Worm (Caenorhabditis elegans) whole organism, L1 larva: ENCODE data around the gene F22B5.6.

Experiments
- C16A3.4 ChIP-seq: fragments of 150-350 bp; optimal IDR thresholded peaks from 2 replicates; lab custom pipeline; 2014; ENCODE audit warnings: missing biosample characterization, missing genetic modification characterization
- F16B12.6 ChIP-seq: fragments of 150-350 bp; optimal IDR thresholded peaks from 2 replicates; lab custom pipeline; 2014; ENCODE audit warnings: missing biosample characterization, missing genetic modification characterization
- Y116A8C.19 ChIP-seq: sonication (generic microtip); optimal IDR thresholded peaks from 2 replicates; lab custom pipeline; 2016; ENCODE audit warnings: missing compliant biosample characterization, missing genetic modification characterization, borderline replicate concordance
- alr-1 ChIP-seq: fragments of 200-800 bp; sonication (Bioruptor generic); optimal IDR thresholded peaks from 2 replicates; lab custom pipeline; 2018; ENCODE audit warnings: borderline replicate concordance, mild to moderate bottlenecking, missing genetic modification characterization, missing compliant biosample characterization
- blmp-1 ChIP-seq: fragments of 150-350 bp; optimal IDR thresholded peaks from 2 replicates; lab custom pipeline; 2014; ENCODE audit warnings: missing biosample characterization, missing genetic modification characterization
- ceh-63 ChIP-seq: fragments of 200-800 bp; sonication (Bioruptor generic); optimal IDR thresholded peaks from 2 replicates; lab custom pipeline; 2018; ENCODE audit warnings: mild to moderate bottlenecking, missing genetic modification characterization, missing compliant biosample characterization
- ceh-82 ChIP-seq, 3 experiments: fragments of 150-350 bp in 1 of 3; sonication (generic microtip) in 2 of 3; optimal IDR thresholded peaks; 2 replicates each; lab custom pipeline; 2014 to 2017; ENCODE audit warnings: missing biosample characterization in 3 of 3, missing genetic modification characterization in 3 of 3
- ceh-90 ChIP-seq: sonication (generic microtip); optimal IDR thresholded peaks from 2 replicates; lab custom pipeline; 2016; ENCODE audit warnings: missing genetic modification characterization, missing compliant biosample characterization
- ces-1 ChIP-seq: fragments of 150-350 bp; optimal IDR thresholded peaks from 2 replicates; lab custom pipeline; 2014; ENCODE audit warnings: missing biosample characterization, missing genetic modification reagents, missing genetic modification characterization
- efl-1 ChIP-seq, 4 experiments: fragments of 150-350 bp; optimal IDR thresholded peaks in 3 of 4; peaks in 1 of 4; 1 replicate in 1 of 4; 2 replicates in 3 of 4; lab custom pipeline; 2014; ENCODE audit warnings: missing biosample characterization in 2 of 4, missing genetic modification characterization in 2 of 4, missing genetic modification reagents in 2 of 4
- egl-13 ChIP-seq: sonication (generic microtip); optimal IDR thresholded peaks from 2 replicates; lab custom pipeline; 2016; ENCODE audit warnings: missing genotype, missing genetic modification reagents, missing genetic modification characterization, missing compliant biosample characterization
- egl-27 ChIP-seq, 2 experiments: fragments of 150-350 bp in 1 of 2; sonication (generic microtip); optimal IDR thresholded peaks; 3 replicates each; lab custom pipeline; 2017 to 2018; ENCODE audit warnings: missing biosample characterization in 2 of 2, missing genetic modification characterization in 2 of 2, missing genetic modification reagents in 2 of 2
- elt-2 ChIP-seq: sonication (generic microtip); optimal IDR thresholded peaks from 2 replicates; lab custom pipeline; 2016; ENCODE audit warnings: missing genetic modification characterization, mild to moderate bottlenecking, inconsistent platforms, missing compliant biosample characterization, missing genetic modification reagents
- elt-3 ChIP-seq, 6 experiments: fragments of 150-350 bp in 1 of 6; sonication (generic microtip); optimal IDR thresholded peaks; 2 replicates each; lab custom pipeline; 2017 to 2018; ENCODE audit warnings: missing biosample characterization in 6 of 6, missing genetic modification characterization in 6 of 6, inconsistent platforms in 1 of 6
- ets-5 ChIP-seq: fragments of 200-800 bp; sonication (Bioruptor generic); IDR thresholded peaks from 2 replicates; pipeline ENCODE4 v1.3.6; 2022; ENCODE audit warnings: missing genetic modification characterization, missing compliant biosample characterization
- fkh-10 ChIP-seq: sonication (generic microtip); optimal IDR thresholded peaks from 2 replicates; lab custom pipeline; 2017; ENCODE audit warnings: missing biosample characterization, missing genetic modification reagents, missing genetic modification characterization
- fos-1 ChIP-seq: fragments of 150-350 bp; optimal IDR thresholded peaks from 2 replicates; lab custom pipeline; 2014; ENCODE audit warnings: missing biosample characterization, missing genetic modification characterization
- grh-1 ChIP-seq: fragments of 200-800 bp; sonication (Bioruptor generic); IDR thresholded peaks from 2 replicates; pipeline ENCODE4 v1.3.6; 2022; ENCODE audit warnings: missing genetic modification reagents, missing genetic modification characterization, missing compliant biosample characterization
- hlh-17 ChIP-seq: fragments of 200-800 bp; sonication (Bioruptor generic); optimal IDR thresholded peaks from 2 replicates; lab custom pipeline; 2018; ENCODE audit warnings: missing genetic modification characterization, mild to moderate bottlenecking, missing compliant biosample characterization, moderate library complexity, borderline replicate concordance
- hpl-2 ChIP-seq: fragments of 150-350 bp; optimal IDR thresholded peaks from 2 replicates; lab custom pipeline; 2014; ENCODE audit warnings: missing biosample characterization, missing genetic modification reagents, missing genetic modification characterization
- irx-1 ChIP-seq: sonication (generic microtip); optimal IDR thresholded peaks from 2 replicates; lab custom pipeline; 2016; ENCODE audit warnings: missing genetic modification characterization, missing compliant biosample characterization
- lin-15B ChIP-seq: fragments of 150-350 bp; sonication (generic microtip); optimal IDR thresholded peaks from 3 replicates; lab custom pipeline; 2014; ENCODE audit warnings: missing biosample characterization, missing genetic modification characterization
- lin-35 ChIP-seq, 2 experiments: fragments of 150-350 bp; optimal IDR thresholded peaks; 2 replicates each; lab custom pipeline; 2014; ENCODE audit warnings: missing biosample characterization in 2 of 2, missing genetic modification characterization in 2 of 2, missing genetic modification reagents in 2 of 2
- lin-39 ChIP-seq: fragments of 150-350 bp; optimal IDR thresholded peaks from 2 replicates; lab custom pipeline; 2014; ENCODE audit warnings: missing biosample characterization, missing genetic modification reagents, missing genetic modification characterization
- mef-2 ChIP-seq: fragments of 150-350 bp; optimal IDR thresholded peaks from 2 replicates; lab custom pipeline; 2014; ENCODE audit warnings: missing biosample characterization, missing genetic modification characterization
- nhr-12 ChIP-seq: sonication (generic microtip); optimal IDR thresholded peaks from 2 replicates; lab custom pipeline; 2017; ENCODE audit warnings: missing biosample characterization, missing genetic modification characterization
- nhr-19 ChIP-seq: fragments of 200-800 bp; sonication (Bioruptor generic); conservative IDR thresholded peaks from 2 replicates; pipeline ENCODE4 v1.3.6; 2022; ENCODE audit warnings: missing genetic modification characterization, missing compliant biosample characterization
- nhr-20 ChIP-seq: sonication (generic microtip); optimal IDR thresholded peaks from 2 replicates; lab custom pipeline; 2016; ENCODE audit warnings: mild to moderate bottlenecking, missing genetic modification characterization, missing compliant biosample characterization
- nhr-28 ChIP-seq: fragments of 150-350 bp; optimal IDR thresholded peaks from 2 replicates; lab custom pipeline; 2014; ENCODE audit warnings: missing biosample characterization, missing genetic modification characterization
- nhr-47 ChIP-seq: sonication (generic microtip); optimal IDR thresholded peaks from 2 replicates; lab custom pipeline; 2016; ENCODE audit warnings: mild to moderate bottlenecking, missing genetic modification characterization, moderate library complexity, missing compliant biosample characterization
- nhr-77 ChIP-seq: fragments of 150-350 bp; optimal IDR thresholded peaks from 2 replicates; lab custom pipeline; 2014; ENCODE audit warnings: missing biosample characterization, missing genetic modification characterization
- nhr-85 ChIP-seq: sonication (generic microtip); peaks from one replicate; lab custom pipeline; 2016; ENCODE audit warnings: missing genetic modification characterization, inconsistent platforms, missing compliant biosample characterization
- nhr-90 ChIP-seq: sonication (generic microtip); optimal IDR thresholded peaks from 2 replicates; lab custom pipeline; 2016; ENCODE audit warnings: mild to moderate bottlenecking, missing genetic modification characterization, missing compliant biosample characterization; ENCODE audit not compliant: poor library complexity
- pag-3 ChIP-seq: sonication (generic microtip); optimal IDR thresholded peaks from 2 replicates; lab custom pipeline; 2017; ENCODE audit warnings: missing genetic modification characterization, mild to moderate bottlenecking, missing compliant biosample characterization, antibody characterized with exemption, borderline replicate concordance; ENCODE audit not compliant: insufficient read depth
- pax-3 ChIP-seq: fragments of 200-800 bp; sonication (Bioruptor generic); optimal IDR thresholded peaks from 2 replicates; lab custom pipeline; 2018; ENCODE audit warnings: mild to moderate bottlenecking, missing genetic modification characterization, moderate library complexity, missing compliant biosample characterization
- pqm-1 ChIP-seq: sonication (generic microtip); optimal IDR thresholded peaks from 3 replicates; lab custom pipeline; 2017; ENCODE audit warnings: missing biosample characterization, missing genetic modification characterization
- skn-1 ChIP-seq: fragments of 150-350 bp; optimal IDR thresholded peaks from 2 replicates; lab custom pipeline; 2014; ENCODE audit warnings: missing biosample characterization, missing genetic modification characterization
- snpc-4 ChIP-seq: fragments of 150-350 bp; optimal IDR thresholded peaks from 2 replicates; lab custom pipeline; 2014; ENCODE audit warnings: missing biosample characterization, missing genetic modification characterization
- snu-23 ChIP-seq: sonication (generic microtip); optimal IDR thresholded peaks from 2 replicates; lab custom pipeline; 2016; ENCODE audit warnings: missing genetic modification characterization, missing compliant biosample characterization
- sox-4 ChIP-seq: sonication (generic microtip); optimal IDR thresholded peaks from 2 replicates; lab custom pipeline; 2016; ENCODE audit warnings: missing genetic modification characterization, missing compliant biosample characterization
- sptf-1 ChIP-seq: fragments of 150-350 bp; optimal IDR thresholded peaks from 2 replicates; lab custom pipeline; 2014; ENCODE audit warnings: missing biosample characterization, missing genetic modification characterization
- sup-37 ChIP-seq: fragments of 200-800 bp; sonication (Bioruptor generic); optimal IDR thresholded peaks from 2 replicates; lab custom pipeline; 2018; ENCODE audit warnings: mild to moderate bottlenecking, missing genetic modification characterization, missing compliant biosample characterization
- tbx-2 ChIP-seq: sonication (generic microtip); optimal IDR thresholded peaks from 2 replicates; lab custom pipeline; 2016; ENCODE audit warnings: missing genetic modification characterization, missing compliant biosample characterization
- tlp-1 ChIP-seq: fragments of 150-350 bp; optimal IDR thresholded peaks from 2 replicates; lab custom pipeline; 2014; ENCODE audit warnings: missing biosample characterization, missing genetic modification characterization
- unc-98 ChIP-seq: fragments of 200-800 bp; sonication (Bioruptor generic); IDR thresholded peaks from 2 replicates; pipeline ENCODE4 v1.3.6; 2022; ENCODE audit warnings: missing genetic modification characterization, missing compliant biosample characterization
- vab-15 ChIP-seq: sonication (generic microtip); optimal IDR thresholded peaks from 2 replicates; lab custom pipeline; 2017; ENCODE audit warnings: missing genotype, mild to moderate bottlenecking, missing genetic modification characterization, missing compliant biosample characterization
- xbp-1 ChIP-seq: sonication (generic microtip); optimal IDR thresholded peaks from 2 replicates; lab custom pipeline; 2016; ENCODE audit warnings: missing genetic modification characterization, missing compliant biosample characterization
- zip-4 ChIP-seq: fragments of 200-800 bp; sonication (Bioruptor generic); optimal IDR thresholded peaks from 2 replicates; lab custom pipeline; 2018; ENCODE audit warnings: mild to moderate bottlenecking, missing genetic modification characterization, moderate library complexity, missing compliant biosample characterization
- ztf-4 ChIP-seq: fragments of 150-350 bp; optimal IDR thresholded peaks from 2 replicates; lab custom pipeline; 2014; ENCODE audit warnings: missing biosample characterization, missing genetic modification characterization

F22B5.6 gene

DNA sequence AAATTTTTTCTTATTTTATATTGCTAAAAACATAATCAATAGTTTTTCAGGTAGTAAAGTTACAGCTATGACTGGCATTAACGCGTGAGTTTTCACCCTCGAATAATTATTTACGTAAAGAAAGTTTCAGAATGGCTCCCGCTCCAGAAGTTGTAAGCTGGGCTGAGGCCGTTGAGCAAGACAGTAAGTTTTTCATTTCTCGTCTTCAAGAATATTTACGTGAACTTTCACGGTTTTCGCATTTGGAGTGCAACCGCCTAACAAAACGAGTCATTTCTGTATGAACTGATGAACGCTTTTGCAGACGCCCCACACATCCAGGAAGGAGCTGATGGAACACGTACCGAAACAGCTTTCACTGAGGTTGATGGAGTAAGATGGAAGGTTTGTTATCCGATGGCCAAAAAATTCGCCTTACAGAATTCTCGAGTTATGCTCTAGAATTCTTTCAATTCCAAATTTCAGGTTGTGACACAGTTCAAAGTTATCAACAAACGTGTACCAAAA is 13.2 kb downstream of the F22B5.6 start, which contains the start of gene eif-3.G:
TSS of gene eif-3.G (plus strand) at position 51 of the 507 bp plus-strand sequence.
- TF ChIP-seq efl-1 (optimal IDR thresholded peaks at IDR 0.05; lab: Kevin White, UChicago) (no peak), efl-1 (GFP tag; optimal IDR thresholded peaks at IDR 0.05 in 1 of 2; lab: Kevin White, UChicago) (peak in 1 of 2 experiments; percentile 88), pax-3 (tag; lab: Kevin White, UChicago) (no peak), sptf-1 (tag; lab: Kevin White, UChicago) (no peak), irx-1 (tag; lab: Kevin White, UChicago) (no peak)

ce11 chrII:8442176-8442575 is 13.8 kb downstream of the F22B5.6 start:
- no peak for TF ChIP-seq hlh-17
- TF ChIP-seq fos-1 (tag; lab: Kevin White, UChicago) = no peak
- TF ChIP-seq nhr-12 = no peak
- peak; percentile 38 for TF ChIP-seq tbx-2 (tag; lab: Kevin White, UChicago)
- peak; percentile 60 for TF ChIP-seq nhr-20 (tag; lab: Kevin White, UChicago)
- no peak for TF ChIP-seq pqm-1 (tag; lab: Kevin White, UChicago)
- TF ChIP-seq C16A3.4 (tag; lab: Kevin White, UChicago) = peak; percentile 2
- TF ChIP-seq sup-37 (GFP tag; lab: Kevin White, UChicago) = no peak
- peak; percentile 90 for TF ChIP-seq F16B12.6 (tag; lab: Kevin White, UChicago)
- peak; percentile 0 for TF ChIP-seq lin-15B
- TF ChIP-seq nhr-77 (tag; lab: Kevin White, UChicago) = no peak
- TF ChIP-seq nhr-19 (GFP tag; lab: Robert Waterston, UW) = peak; percentile 31
- TF ChIP-seq grh-1 = no peak
- TF ChIP-seq ceh-90 = no peak
- peak; percentile 63 for TF ChIP-seq nhr-47 (tag; lab: Kevin White, UChicago)
- TF ChIP-seq Y116A8C.19 = no peak
- TF ChIP-seq pag-3 (tag; lab: Kevin White, UChicago) = no peak
- no peak for TF ChIP-seq ets-5 (GFP tag; lab: Robert Waterston, UW)
- TF ChIP-seq ceh-82 (tag; optimal IDR thresholded peaks at IDR 0.05; lab: Kevin White, UChicago) = peak; percentile 14 to 56 (median 37)
- TF ChIP-seq mef-2 = no peak
- peak in 2 of 6 experiments; percentile 9 to 46 for TF ChIP-seq elt-3 (tag; optimal IDR thresholded peaks at IDR 0.05; lab: Kevin White, UChicago)
- TF ChIP-seq elt-2 (tag; lab: Kevin White, UChicago) = no peak
- TF ChIP-seq egl-13 (tag; lab: Kevin White, UChicago) = no peak
- TF ChIP-seq vab-15 (tag; lab: Kevin White, UChicago) = no peak
- no peak for TF ChIP-seq sptf-1 (tag; lab: Kevin White, UChicago)
- no peak for TF ChIP-seq alr-1 (tag; lab: Kevin White, UChicago)
- peak; percentile 63 for TF ChIP-seq blmp-1
- TF ChIP-seq lin-39 (tag; lab: Kevin White, UChicago) = no peak
- TF ChIP-seq ces-1 (GFP tag; lab: Kevin White, UChicago) = no peak
- TF ChIP-seq skn-1 (tag; lab: Kevin White, UChicago) = peak; percentile 9
- TF ChIP-seq nhr-90 (tag; lab: Kevin White, UChicago) = peak; percentile 42
- TF ChIP-seq unc-98 (GFP tag; lab: Robert Waterston, UW) = no peak
- TF ChIP-seq ztf-4 = no peak
- no peak for TF ChIP-seq sox-4 (tag; lab: Kevin White, UChicago)
- TF ChIP-seq nhr-28 (tag; lab: Kevin White, UChicago) = no peak
- peak; percentile 82 for TF ChIP-seq nhr-85 (tag; lab: Kevin White, UChicago)
- TF ChIP-seq hpl-2 (GFP tag; lab: Kevin White, UChicago) = no peak
- TF ChIP-seq egl-27 (tag; optimal IDR thresholded peaks at IDR 0.05; lab: Kevin White, UChicago) = no peak
- TF ChIP-seq snu-23 (GFP tag; lab: Kevin White, UChicago) = peak; percentile 54
- no peak for TF ChIP-seq tlp-1 (tag; lab: Kevin White, UChicago)
- TF ChIP-seq lin-35 (GFP tag; optimal IDR thresholded peaks at IDR 0.05; lab: Kevin White, UChicago) = peak; percentile 45 to 67
- TF ChIP-seq xbp-1 (tag; lab: Kevin White, UChicago) = peak; percentile 44
- TF ChIP-seq zip-4 = no peak
- TF ChIP-seq irx-1 (tag; lab: Kevin White, UChicago) = peak; percentile 15
- no peak for TF ChIP-seq ceh-63 (GFP tag; lab: Kevin White, UChicago)
- TF ChIP-seq fkh-10 = no peak
- TF ChIP-seq snpc-4 (tag; lab: Kevin White, UChicago) = peak; percentile 24
